Fruit fly (Drosophila melanogaster) whole organism, embryonic: ENCODE measurements around the gene dod.

Experiments used
- Atf6 ChIP-seq: fragments of 200-800 bp; sonication (Bioruptor generic); IDR thresholded peaks from 2 replicates; pipeline ENCODE4 v1.3.6; 2022; ENCODE audit warnings: missing biosample characterization, missing genetic modification characterization
- Bdp1 ChIP-seq: fragments of 200-800 bp; sonication (Bioruptor generic); optimal IDR thresholded peaks from 3 replicates; lab custom pipeline; 2016; ENCODE audit warnings: missing biosample characterization, missing genetic modification characterization
- Blimp-1 ChIP-seq: fragments of 200-800 bp; sonication (Bioruptor generic); optimal IDR thresholded peaks from 3 replicates; lab custom pipeline; 2018; ENCODE audit warnings: missing biosample characterization, missing genetic modification characterization, mild to moderate bottlenecking, moderate library complexity, missing genetic modification reagents
- CG10565 ChIP-seq: fragments of 200-800 bp; sonication (Bioruptor generic); optimal IDR thresholded peaks from 3 replicates; lab custom pipeline; 2016; ENCODE audit warnings: missing biosample characterization, mild to moderate bottlenecking, missing genetic modification characterization
- CG11696 ChIP-seq: fragments of 200-800 bp; sonication (Bioruptor generic); IDR thresholded peaks from 2 replicates; pipeline ENCODE4 v1.3.6; 2022; ENCODE audit warnings: missing biosample characterization, missing genetic modification characterization
- CG12236 ChIP-seq: fragments of 200-800 bp; sonication (Bioruptor generic); optimal IDR thresholded peaks from 2 replicates; lab custom pipeline; 2016; ENCODE audit warnings: missing biosample characterization, missing genetic modification characterization
- CG13123 ChIP-seq: fragments of 200-800 bp; sonication (Bioruptor generic); optimal IDR thresholded peaks from 2 replicates; lab custom pipeline; 2016; ENCODE audit warnings: missing biosample characterization, missing genetic modification characterization
- CG15011 ChIP-seq: fragments of 200-800 bp; sonication (Bioruptor generic); optimal IDR thresholded peaks from 3 replicates; lab custom pipeline; 2018; ENCODE audit warnings: missing biosample characterization, mild to moderate bottlenecking, missing genetic modification characterization
- CG15479 ChIP-seq: fragments of 200-800 bp; sonication (Bioruptor generic); optimal IDR thresholded peaks from 3 replicates; lab custom pipeline; 2019; ENCODE audit warnings: missing biosample characterization, mild to moderate bottlenecking, missing genetic modification characterization, moderate library complexity
- CG1602 ChIP-seq: fragments of 200-800 bp; sonication (Bioruptor generic); optimal IDR thresholded peaks from 3 replicates; lab custom pipeline; 2016; ENCODE audit warnings: missing biosample characterization, missing genetic modification characterization
- CG1603 ChIP-seq: fragments of 200-800 bp; sonication (Bioruptor generic); optimal IDR thresholded peaks from 2 replicates; lab custom pipeline; 2019; ENCODE audit warnings: missing biosample characterization, mild to moderate bottlenecking, missing genetic modification characterization, moderate library complexity
- CG17385 ChIP-seq: fragments of 200-800 bp; sonication (Bioruptor generic); optimal IDR thresholded peaks from 3 replicates; lab custom pipeline; 2018; ENCODE audit warnings: missing biosample characterization, mild to moderate bottlenecking, missing genetic modification characterization
- CG18599 ChIP-seq: fragments of 200-800 bp; sonication (Bioruptor generic); optimal IDR thresholded peaks from 3 replicates; lab custom pipeline; 2017; ENCODE audit warnings: missing biosample characterization, missing genetic modification characterization, mild to moderate bottlenecking, moderate library complexity, missing genetic modification reagents
- CG2199 ChIP-seq: fragments of 200-800 bp; sonication (Bioruptor generic); IDR thresholded peaks from 3 replicates; pipeline ENCODE4 v1.3.6; 2022; ENCODE audit warnings: missing biosample characterization, missing genetic modification characterization
- CG3407 ChIP-seq: fragments of 200-800 bp; sonication (Bioruptor generic); optimal IDR thresholded peaks from 2 replicates; lab custom pipeline; 2018; ENCODE audit warnings: missing biosample characterization, mild to moderate bottlenecking, missing genetic modification characterization
- CG3838 ChIP-seq: fragments of 200-800 bp; sonication (Bioruptor generic); optimal IDR thresholded peaks from 3 replicates; lab custom pipeline; 2016; ENCODE audit warnings: missing biosample characterization, missing genetic modification characterization
- CG4360 ChIP-seq: fragments of 200-800 bp; sonication (Bioruptor generic); IDR thresholded peaks from 2 replicates; pipeline ENCODE4 v1.3.6; 2022; ENCODE audit warnings: missing biosample characterization, missing genetic modification characterization
- CG4730 ChIP-seq: fragments of 200-800 bp; sonication (Bioruptor generic); IDR thresholded peaks from 2 replicates; pipeline ENCODE4 v1.3.6; 2022; ENCODE audit warnings: missing biosample characterization, missing genetic modification characterization
- CG4854 ChIP-seq: fragments of 200-800 bp; sonication (Bioruptor generic); optimal IDR thresholded peaks from 2 replicates; lab custom pipeline; 2016; ENCODE audit warnings: missing biosample characterization, missing genetic modification characterization, inconsistent platforms
- CG6813 ChIP-seq: fragments of 200-800 bp; sonication (Bioruptor generic); optimal IDR thresholded peaks from 2 replicates; lab custom pipeline; 2017; ENCODE audit warnings: missing biosample characterization, missing genetic modification characterization, mild to moderate bottlenecking, moderate library complexity, missing genetic modification reagents
- CG6854 ChIP-seq: fragments of 200-800 bp; sonication (Bioruptor generic); optimal IDR thresholded peaks from 3 replicates; lab custom pipeline; 2017; ENCODE audit warnings: missing biosample characterization, mild to moderate bottlenecking, missing genetic modification characterization
- CG7357 ChIP-seq: fragments of 200-800 bp; sonication (Bioruptor generic); IDR thresholded peaks from 3 replicates; pipeline ENCODE4 v1.3.6; 2022; ENCODE audit warnings: missing biosample characterization, missing genetic modification characterization
- Camta ChIP-seq: fragments of 200-800 bp; sonication (Bioruptor generic); optimal IDR thresholded peaks from 2 replicates; lab custom pipeline; 2016; ENCODE audit warnings: missing biosample characterization, missing genetic modification characterization
- Doc2 ChIP-seq: fragments of 200-800 bp; sonication (Bioruptor generic); IDR thresholded peaks from 2 replicates; pipeline ENCODE4 v1.3.6; 2022; ENCODE audit warnings: missing biosample characterization, missing genetic modification characterization
- Fer2 ChIP-seq: fragments of 200-800 bp; sonication (Bioruptor generic); optimal IDR thresholded peaks from 2 replicates; lab custom pipeline; 2018; ENCODE audit warnings: missing biosample characterization, mild to moderate bottlenecking, missing genetic modification characterization, moderate library complexity
- Hmx ChIP-seq: fragments of 200-800 bp; sonication (Bioruptor generic); optimal IDR thresholded peaks from 2 replicates; lab custom pipeline; 2016; ENCODE audit warnings: missing biosample characterization, missing genetic modification characterization
- Mes4 ChIP-seq: fragments of 200-800 bp; sonication (Bioruptor generic); optimal IDR thresholded peaks from 2 replicates; lab custom pipeline; 2016; ENCODE audit warnings: missing biosample characterization, missing genetic modification characterization
- Nf-YB ChIP-seq: fragments of 200-800 bp; sonication (Bioruptor generic); optimal IDR thresholded peaks from 3 replicates; lab custom pipeline; 2019; ENCODE audit warnings: missing biosample characterization, mild to moderate bottlenecking, missing genetic modification characterization, moderate library complexity
- Nf-YC ChIP-seq: fragments of 200-800 bp; optimal IDR thresholded peaks from 3 replicates; lab custom pipeline; 2019; ENCODE audit warnings: missing biosample characterization, mild to moderate bottlenecking, missing genetic modification characterization, moderate library complexity
- PHDP ChIP-seq: fragments of 200-800 bp; sonication (Bioruptor generic); optimal IDR thresholded peaks from 3 replicates; lab custom pipeline; 2018; ENCODE audit warnings: missing biosample characterization, mild to moderate bottlenecking, missing genetic modification characterization, moderate library complexity
- Sry-β ChIP-seq: fragments of 200-800 bp; sonication (Bioruptor generic); optimal IDR thresholded peaks from 2 replicates; lab custom pipeline; 2018; ENCODE audit warnings: missing biosample characterization, mild to moderate bottlenecking, missing genetic modification characterization, moderate library complexity
- Trl ChIP-seq, 3 experiments: fragments of >200 bp in 2 of 3; fragments of 200-800 bp in 1 of 3; sonication (Bioruptor generic) in 1 of 3; optimal IDR thresholded peaks; 2 replicates in 1 of 3; 3 replicates in 2 of 3; lab custom pipeline; 2016 to 2017; ENCODE audit warnings: missing biosample characterization in 1 of 3, missing genetic modification characterization in 1 of 3
- Xbp1 ChIP-seq: fragments of 200-800 bp; sonication (Bioruptor generic); optimal IDR thresholded peaks from 3 replicates; lab custom pipeline; 2016; ENCODE audit warnings: missing biosample characterization, mild to moderate bottlenecking, missing genetic modification characterization
- Xrp1 ChIP-seq: fragments of 200-800 bp; sonication (Bioruptor generic); IDR thresholded peaks from 2 replicates; pipeline ENCODE4 v1.3.6; 2022; ENCODE audit warnings: missing biosample characterization, missing genetic modification characterization
- chn ChIP-seq: fragments of 200-800 bp; sonication (Bioruptor generic); optimal IDR thresholded peaks from 2 replicates; lab custom pipeline; 2016; ENCODE audit warnings: missing biosample characterization, missing genetic modification characterization
- cwo ChIP-seq: fragments of 200-800 bp; sonication (Bioruptor generic); optimal IDR thresholded peaks from 3 replicates; lab custom pipeline; 2017; ENCODE audit warnings: missing biosample characterization, missing genetic modification characterization, mild to moderate bottlenecking, moderate library complexity, missing genetic modification reagents
- dan ChIP-seq: fragments of 200-800 bp; sonication (Bioruptor generic); IDR thresholded peaks from 2 replicates; pipeline ENCODE4 v1.3.6; 2022; ENCODE audit warnings: missing biosample characterization, missing genetic modification characterization
- en ChIP-seq: fragments of 200-800 bp; sonication (Bioruptor generic); optimal IDR thresholded peaks from 2 replicates; lab custom pipeline; 2016; ENCODE audit warnings: missing biosample characterization, missing genetic modification characterization
- grau ChIP-seq: fragments of 200-800 bp; optimal IDR thresholded peaks from 3 replicates; lab custom pipeline; 2019; ENCODE audit warnings: missing biosample characterization, mild to moderate bottlenecking, missing genetic modification characterization, moderate library complexity
- grn ChIP-seq: fragments of 200-800 bp; sonication (Bioruptor generic); optimal IDR thresholded peaks from 3 replicates; lab custom pipeline; 2017; ENCODE audit warnings: missing biosample characterization, missing genetic modification characterization
- gsb-n ChIP-seq: fragments of 200-800 bp; sonication (Bioruptor generic); optimal IDR thresholded peaks from 3 replicates; lab custom pipeline; 2018; ENCODE audit warnings: missing biosample characterization, mild to moderate bottlenecking, missing genetic modification characterization
- jigr1 ChIP-seq: fragments of 200-800 bp; sonication (Bioruptor generic); IDR thresholded peaks from 3 replicates; pipeline ENCODE4 v1.3.6; 2022; ENCODE audit warnings: missing biosample characterization, missing genetic modification characterization
- ken ChIP-seq: fragments of 200-800 bp; sonication (Bioruptor generic); IDR thresholded peaks from 3 replicates; pipeline ENCODE4 v1.3.6; 2022; ENCODE audit warnings: missing biosample characterization, missing genetic modification characterization
- luna ChIP-seq: fragments of 200-800 bp; sonication (Bioruptor generic); optimal IDR thresholded peaks from 2 replicates; lab custom pipeline; 2016; ENCODE audit warnings: missing biosample characterization, missing genetic modification characterization
- rib ChIP-seq: fragments of 200-800 bp; sonication (Bioruptor generic); IDR thresholded peaks from 2 replicates; pipeline ENCODE4 v1.3.6; 2022; ENCODE audit warnings: missing biosample characterization, missing genetic modification characterization
- salm ChIP-seq: fragments of 200-800 bp; sonication (Bioruptor generic); optimal IDR thresholded peaks from 2 replicates; lab custom pipeline; 2018; ENCODE audit warnings: missing biosample characterization, mild to moderate bottlenecking, missing genetic modification characterization
- sens ChIP-seq: fragments of 200-800 bp; sonication (Bioruptor generic); peaks from one replicate; lab custom pipeline; 2016; ENCODE audit warnings: missing biosample characterization, missing genetic modification characterization
- sqz ChIP-seq: fragments of 200-800 bp; sonication (Bioruptor generic); optimal IDR thresholded peaks from 3 replicates; lab custom pipeline; 2018; ENCODE audit warnings: missing biosample characterization, mild to moderate bottlenecking, missing genetic modification characterization
- tap ChIP-seq: fragments of 200-800 bp; optimal IDR thresholded peaks from 3 replicates; lab custom pipeline; 2019; ENCODE audit warnings: missing biosample characterization, mild to moderate bottlenecking, missing genetic modification characterization, moderate library complexity
- tin ChIP-seq: fragments of 200-800 bp; sonication (Bioruptor generic); optimal IDR thresholded peaks from 3 replicates; lab custom pipeline; 2016; ENCODE audit warnings: missing biosample characterization, missing genetic modification characterization
- zen ChIP-seq: fragments of 200-800 bp; sonication (Bioruptor generic); optimal IDR thresholded peaks from 3 replicates; lab custom pipeline; 2018; ENCODE audit warnings: missing biosample characterization, mild to moderate bottlenecking, missing genetic modification characterization, moderate library complexity
- zfh1 ChIP-seq: fragments of 200-800 bp; sonication (Bioruptor generic); IDR thresholded peaks from 3 replicates; pipeline ENCODE4 v1.3.6; 2022; ENCODE audit warnings: missing biosample characterization, missing genetic modification characterization

Gene dod

dm6 chrX:21375595-21376047, 30.5 kb downstream of the dod start (continued):
- TF ChIP-seq CG10565 (no peak), cwo (GFP tag; lab: Kevin White, UChicago) (peak; percentile 49), Sry-β (no peak), luna (GFP tag; lab: Kevin White, UChicago) (no peak), chn (GFP tag; lab: Kevin White, UChicago) (no peak), Trl (optimal IDR thresholded peaks at IDR 0.05; lab: Kevin White, UChicago) (peak; percentile 20 to 48), Trl (GFP tag; optimal IDR thresholded peaks at IDR 0.05; lab: Kevin White, UChicago) (no peak), dan (GFP tag; lab: Robert Waterston, UW) (no peak), CG4730 (GFP tag; lab: Robert Waterston, UW) (no peak), CG1602 (GFP tag; lab: Kevin White, UChicago) (no peak), CG15011 (GFP tag; lab: Kevin White, UChicago) (peak; percentile 11), CG1603 (tag; lab: Kevin White, UChicago) (no peak), CG7357 (GFP tag; lab: Robert Waterston, UW) (no peak), Nf-YC (peak; percentile 24), sqz (GFP tag; lab: Kevin White, UChicago) (no peak), CG4854 (GFP tag; lab: Kevin White, UChicago) (no peak), Camta (GFP tag; lab: Kevin White, UChicago) (no peak), tap (tag; lab: Kevin White, UChicago) (peak; percentile 3), Bdp1 (GFP tag; lab: Kevin White, UChicago) (no peak), grau (tag; lab: Kevin White, UChicago) (peak; percentile 65), CG12236 (GFP tag; lab: Kevin White, UChicago) (no peak), CG15479 (no peak), jigr1 (GFP tag; lab: Robert Waterston, UW) (no peak), ken (no peak), CG6813 (GFP tag; lab: Kevin White, UChicago) (peak; percentile 19), grn (no peak), CG13123 (GFP tag; lab: Kevin White, UChicago) (no peak), CG6854 (GFP tag; lab: Kevin White, UChicago) (peak; percentile 2), Xrp1 (GFP tag; lab: Robert Waterston, UW) (peak; percentile 41; the same call in 1 of the 2 replicates), zen (no peak), CG17385 (peak; percentile 40), CG3407 (GFP tag; lab: Kevin White, UChicago) (no peak), gsb-n (tag; lab: Kevin White, UChicago) (no peak), Fer2 (tag; lab: Kevin White, UChicago) (no peak), Nf-YB (GFP tag; lab: Kevin White, UChicago) (no peak), Atf6 (GFP tag; lab: Robert Waterston, UW) (no peak), tin (GFP tag; lab: Kevin White, UChicago) (no peak), salm (tag; lab: Kevin White, UChicago) (no peak), Mes4 (GFP tag; lab: Kevin White, UChicago) (no peak), CG3838 (no peak), zfh1 (no peak), Xbp1 (GFP tag; lab: Kevin White, UChicago) (peak; percentile 28), Hmx (GFP tag; lab: Kevin White, UChicago) (no peak), CG4360 (GFP tag; lab: Robert Waterston, UW) (no peak), CG11696 (no peak), CG18599 (GFP tag; lab: Kevin White, UChicago) (peak; percentile 70), en (no peak), sens (no peak), Doc2 (GFP tag; lab: Robert Waterston, UW) (no peak), Blimp-1 (GFP tag; lab: Kevin White, UChicago) (peak; percentile 36), PHDP (tag; lab: Kevin White, UChicago) (peak; percentile 57), CG2199 (GFP tag; lab: Robert Waterston, UW) (no peak), rib (no peak)
